Worm (Caenorhabditis elegans): Measurements from ENCODE around the gene fntb-1.

ce11 chrV:14440841-14441240, 6.6 kb upstream of the fntb-1 start, which contains the start of gene F23B12.4:
- TF ChIP-seq ama-1 (optimal IDR thresholded peaks at IDR 0.05), result no peak
- no peak for TF ChIP-seq nhr-11 (tag; optimal IDR thresholded peaks at IDR 0.05)
- TF ChIP-seq C38D4.7 (GFP tag; optimal IDR thresholded peaks at IDR 0.05), result no peak
- no peak for TF ChIP-seq syd-9 (tag; optimal IDR thresholded peaks at IDR 0.05)
- no peak for TF ChIP-seq tbx-2 (tag; optimal IDR thresholded peaks at IDR 0.05)
- TF ChIP-seq ceh-31 (tag; optimal IDR thresholded peaks at IDR 0.05), result no peak
- TF ChIP-seq ref-2 (tag; optimal IDR thresholded peaks at IDR 0.05), result no peak
- TF ChIP-seq elt-4 (tag; optimal IDR thresholded peaks at IDR 0.05), result no peak
- no peak for TF ChIP-seq pax-1 (tag; optimal IDR thresholded peaks at IDR 0.05)
- TF ChIP-seq ceh-18 (tag; optimal IDR thresholded peaks at IDR 0.05), result no peak
- no peak for TF ChIP-seq ceh-9 (tag; optimal IDR thresholded peaks at IDR 0.05)
- TF ChIP-seq elt-2 (tag; optimal IDR thresholded peaks at IDR 0.05), result no peak
- no peak for TF ChIP-seq ceh-2 (tag; optimal IDR thresholded peaks at IDR 0.05)
